Worm (Caenorhabditis elegans): Measurements from ENCODE around the gene shw-3.

DNA sequence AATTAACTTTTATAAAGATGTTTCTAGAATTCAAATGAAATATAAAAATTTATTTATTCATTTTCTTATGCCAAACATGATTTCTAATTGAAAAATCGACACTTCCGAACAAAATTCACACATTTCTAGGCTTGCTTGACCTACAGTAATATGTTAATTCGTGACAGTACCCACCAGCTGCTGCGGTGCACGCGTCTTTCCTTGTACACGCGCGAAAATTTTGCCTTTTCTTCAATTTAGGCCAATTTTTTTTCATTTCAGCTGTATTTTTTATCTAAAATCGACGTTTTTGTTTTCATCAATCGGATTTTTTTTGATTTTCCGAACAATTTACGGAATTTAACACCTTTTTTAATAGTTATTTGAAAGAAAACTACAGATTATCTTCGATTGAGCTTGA is 13.1 kb upstream of the shw-3 start:
- TF ChIP-seq pqm-1 (tag; optimal IDR thresholded peaks at IDR 0.05) (no peak), tbx-2 (tag; optimal IDR thresholded peaks at IDR 0.05) (no peak), nhr-77 (tag; optimal IDR thresholded peaks at IDR 0.05) (no peak), egl-27 (tag; optimal IDR thresholded peaks at IDR 0.05) (no peak), ztf-4 (tag; optimal IDR thresholded peaks at IDR 0.05) (no peak), ama-1 (optimal IDR thresholded peaks at IDR 0.05) (no peak), R02D3.7 (tag; optimal IDR thresholded peaks at IDR 0.05) (no peak), nhr-12 (tag; optimal IDR thresholded peaks at IDR 0.05) (no peak), snpc-4 (tag; optimal IDR thresholded peaks at IDR 0.05) (no peak), nhr-25 (tag; optimal IDR thresholded peaks at IDR 0.05) (no peak)

All from whole organism, L3 larva.